Worm (Caenorhabditis elegans): ENCODE data around the gene madf-11.

The madf-11 gene

ce11 chrIII:5552072-5552667 lies 51.1 kb downstream of the madf-11 start, which contains the start of gene F09F7.6:
TSS of gene F09F7.6 (minus strand) at chrIII:5552135.
- TF ChIP-seq lin-15B (tag; optimal IDR thresholded peaks at IDR 0.05): no peak
- peak; percentile 75 for TF ChIP-seq nhr-25 (tag; optimal IDR thresholded peaks at IDR 0.05)
- no peak for TF ChIP-seq eor-1 (tag; optimal IDR thresholded peaks at IDR 0.05)
- peak; percentile 87 for TF ChIP-seq ama-1 (optimal IDR thresholded peaks at IDR 0.05)
- TF ChIP-seq fkh-2 (tag; optimal IDR thresholded peaks at IDR 0.05): no peak
- TF ChIP-seq zag-1 (tag; optimal IDR thresholded peaks at IDR 0.05): no peak
- TF ChIP-seq ztf-4 (tag; optimal IDR thresholded peaks at IDR 0.05): no peak
- peak; percentile 53 for TF ChIP-seq nfya-1 (tag; optimal IDR thresholded peaks at IDR 0.05; ENCODE audit: insufficient read depth)
- TF ChIP-seq unc-39 (tag; optimal IDR thresholded peaks at IDR 0.05): no peak
- TF ChIP-seq sea-2 (GFP tag; optimal IDR thresholded peaks at IDR 0.05): no peak
- no peak for TF ChIP-seq elt-3 (tag; optimal IDR thresholded peaks at IDR 0.05)
- peak; percentile 47 for TF ChIP-seq lin-39 (tag; optimal IDR thresholded peaks at IDR 0.05)
- peak; percentile 44 for TF ChIP-seq jun-1 (tag; optimal IDR thresholded peaks at IDR 0.05)
- TF ChIP-seq nhr-23 (tag; optimal IDR thresholded peaks at IDR 0.05): peak; percentile 58
- TF ChIP-seq pha-4 (tag; optimal IDR thresholded peaks at IDR 0.05): peak; percentile 85
- peak; percentile 37 for TF ChIP-seq egl-5 (tag; optimal IDR thresholded peaks at IDR 0.05)
- no peak for TF ChIP-seq nhr-12 (tag; optimal IDR thresholded peaks at IDR 0.05)
- no peak for TF ChIP-seq skn-1 (tag; optimal IDR thresholded peaks at IDR 0.05)
- peak; percentile 27 for TF ChIP-seq ceh-28 (tag; optimal IDR thresholded peaks at IDR 0.05)
- TF ChIP-seq nhr-76 (tag; optimal IDR thresholded peaks at IDR 0.05): no peak
- no peak for TF ChIP-seq tbx-2 (tag; optimal IDR thresholded peaks at IDR 0.05)
- TF ChIP-seq elt-2 (tag; optimal IDR thresholded peaks at IDR 0.05): peak; percentile 81
- TF ChIP-seq unc-62 (GFP tag; optimal IDR thresholded peaks at IDR 0.05): no peak
- no peak for TF ChIP-seq ceh-82 (tag; optimal IDR thresholded peaks at IDR 0.05)
- peak; percentile 78 for TF ChIP-seq nhr-43 (tag; optimal IDR thresholded peaks at IDR 0.05; ENCODE audit: poor library complexity, severe bottlenecking)
- TF ChIP-seq mdl-1 (tag; optimal IDR thresholded peaks at IDR 0.05): peak; percentile 35
- TF ChIP-seq elt-1 (tag; optimal IDR thresholded peaks at IDR 0.05): peak; percentile 95
- peak; percentile 92 for TF ChIP-seq pqm-1 (tag; optimal IDR thresholded peaks at IDR 0.05)
- TF ChIP-seq R02D3.7 (tag; optimal IDR thresholded peaks at IDR 0.05): peak; percentile 8
- TF ChIP-seq fkh-10 (GFP tag; optimal IDR thresholded peaks at IDR 0.05): no peak

ce11 chrIII:5550844-5551243 lies 52.4 kb downstream of the madf-11 start:
- no peak for TF ChIP-seq snpc-4 (tag; optimal IDR thresholded peaks at IDR 0.05)
- peak; percentile 31 for TF ChIP-seq elt-2 (tag; optimal IDR thresholded peaks at IDR 0.05)
- TF ChIP-seq fkh-10 (GFP tag; optimal IDR thresholded peaks at IDR 0.05): no peak
- TF ChIP-seq egl-5 (tag; optimal IDR thresholded peaks at IDR 0.05): no peak
- peak; percentile 96 for TF ChIP-seq ama-1 (optimal IDR thresholded peaks at IDR 0.05)
- TF ChIP-seq nhr-43 (tag; optimal IDR thresholded peaks at IDR 0.05; ENCODE audit: poor library complexity, severe bottlenecking): peak; percentile 34
- TF ChIP-seq lsy-12 (tag; optimal IDR thresholded peaks at IDR 0.05): no peak
- TF ChIP-seq pha-4 (tag; optimal IDR thresholded peaks at IDR 0.05): peak; percentile 25
